Worm (Caenorhabditis elegans) whole organism, L3 larva: Measurements from ENCODE around the gene Y53G8AR.9.

Experiments
- ZK546.5 ChIP-seq: sonication (generic microtip); optimal IDR thresholded peaks from 2 replicates; lab custom pipeline; 2017; ENCODE audit warnings: missing biosample characterization, missing genetic modification characterization
- ama-1 ChIP-seq: fragments of 150-350 bp; optimal IDR thresholded peaks from 2 replicates; lab custom pipeline; 2018
- daf-12 ChIP-seq: fragments of 150-350 bp; optimal IDR thresholded peaks from 2 replicates; lab custom pipeline; 2014; ENCODE audit warnings: missing biosample characterization, missing genetic modification reagents, missing genetic modification characterization
- elt-1 ChIP-seq: fragments of 150-350 bp; optimal IDR thresholded peaks from 2 replicates; lab custom pipeline; 2014; ENCODE audit warnings: missing biosample characterization, missing genetic modification characterization
- jun-1 ChIP-seq: fragments of 150-350 bp; optimal IDR thresholded peaks from 2 replicates; lab custom pipeline; 2014; ENCODE audit warnings: missing biosample characterization, missing genetic modification reagents, missing genetic modification characterization
- nhr-12 ChIP-seq: fragments of 150-350 bp; optimal IDR thresholded peaks from 2 replicates; lab custom pipeline; 2014; ENCODE audit warnings: missing biosample characterization, missing genetic modification characterization
- pha-4 ChIP-seq: fragments of 150-350 bp; optimal IDR thresholded peaks from 2 replicates; lab custom pipeline; 2014; ENCODE audit warnings: missing biosample characterization, missing genetic modification reagents, missing genetic modification characterization
- pqm-1 ChIP-seq: fragments of 150-350 bp; optimal IDR thresholded peaks from 2 replicates; lab custom pipeline; 2017; ENCODE audit warnings: missing biosample characterization, missing genetic modification characterization, inconsistent platforms
- skn-1 ChIP-seq: fragments of 150-350 bp; optimal IDR thresholded peaks from 2 replicates; lab custom pipeline; 2014; ENCODE audit warnings: missing biosample characterization, missing genetic modification characterization
- snpc-4 ChIP-seq: fragments of 150-350 bp; optimal IDR thresholded peaks from 2 replicates; lab custom pipeline; 2014; ENCODE audit warnings: missing biosample characterization, missing genetic modification characterization
- ztf-11 ChIP-seq: fragments of 150-350 bp; optimal IDR thresholded peaks from 2 replicates; lab custom pipeline; 2014; ENCODE audit warnings: missing biosample characterization, missing genetic modification characterization

ce11 chrIII:3351672-3352071 lies 30.6 kb upstream of the Y53G8AR.9 start:
- TF ChIP-seq jun-1 (tag; lab: Kevin White, UChicago): no peak
- TF ChIP-seq ama-1 (lab: Kevin White, UChicago): no peak
- TF ChIP-seq pha-4: no peak
- TF ChIP-seq pqm-1 (tag; lab: Kevin White, UChicago): no peak
- TF ChIP-seq skn-1: no peak
- TF ChIP-seq elt-1 (tag; lab: Kevin White, UChicago): no peak
- no peak for TF ChIP-seq ZK546.5 (tag; lab: Kevin White, UChicago)
- TF ChIP-seq nhr-12: no peak
- no peak for TF ChIP-seq ztf-11 (tag; lab: Kevin White, UChicago)
- no peak for TF ChIP-seq snpc-4 (tag; lab: Kevin White, UChicago)
- no peak for TF ChIP-seq daf-12 (tag; lab: Kevin White, UChicago)
